Worm (Caenorhabditis elegans): ENCODE results near the gene Y71H2B.4.

Y71H2B.4 gene

DNA sequence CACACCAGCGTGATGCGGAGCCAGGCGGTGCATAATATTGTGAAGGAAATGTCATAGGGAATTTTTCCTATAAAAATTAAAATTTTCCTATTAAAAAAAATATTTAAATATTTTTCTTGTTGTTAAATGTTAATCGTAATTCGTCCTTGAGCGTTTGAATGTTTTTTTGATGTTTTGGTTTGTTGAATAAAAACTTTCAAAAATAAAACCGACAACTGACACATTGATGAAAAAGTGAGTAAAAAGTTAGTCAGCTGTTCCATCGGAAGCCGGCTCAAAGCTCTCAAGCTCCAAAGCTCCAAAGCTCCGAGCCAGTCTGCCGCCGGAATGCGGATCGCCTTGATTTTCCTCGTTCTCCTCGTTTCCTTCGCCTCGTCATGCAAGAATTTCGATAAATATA, at the start of gene Y71H2B.4:
Y71H2B.4 (plus strand) TSS at position 301 of the 400 bp plus-strand sequence.
- TF ChIP-seq klf-2 (GFP tag; conservative IDR thresholded peaks at IDR 0.05) (no peak), flt-1 (GFP tag; IDR thresholded peaks at IDR 0.05) (no peak), cog-1 (tag; optimal IDR thresholded peaks at IDR 0.05) (no peak), med-1 (GFP tag; optimal IDR thresholded peaks at IDR 0.05; ENCODE audit: insufficient read depth) (no peak), ref-1 (GFP tag; conservative IDR thresholded peaks at IDR 0.05) (no peak), ztf-23 (GFP tag; IDR thresholded peaks at IDR 0.05) (no peak), T22C8.4 (GFP tag; IDR thresholded peaks at IDR 0.05) (no peak)

- TF ChIP-seq ztf-29 (GFP tag; IDR thresholded peaks at IDR 0.05) (no peak), med-1 (GFP tag; optimal IDR thresholded peaks at IDR 0.05; ENCODE audit: insufficient read depth) (no peak), tab-1 (GFP tag; IDR thresholded peaks at IDR 0.05) (no peak), ztf-23 (GFP tag; IDR thresholded peaks at IDR 0.05) (no peak), klf-2 (GFP tag; conservative IDR thresholded peaks at IDR 0.05) (no peak), ref-1 (GFP tag; conservative IDR thresholded peaks at IDR 0.05) (no peak), flt-1 (GFP tag; IDR thresholded peaks at IDR 0.05) (no peak), T22C8.4 (GFP tag; IDR thresholded peaks at IDR 0.05) (no peak), cog-1 (tag; optimal IDR thresholded peaks at IDR 0.05) (no peak)
Measured at ce11 chrIII:2571447-2571846, 47.3 kb upstream of the Y71H2B.4 start, which contains the start of gene Y54F10AR.2. TSS of gene Y54F10AR.2 (minus strand) at chrIII:2571547.

DNA sequence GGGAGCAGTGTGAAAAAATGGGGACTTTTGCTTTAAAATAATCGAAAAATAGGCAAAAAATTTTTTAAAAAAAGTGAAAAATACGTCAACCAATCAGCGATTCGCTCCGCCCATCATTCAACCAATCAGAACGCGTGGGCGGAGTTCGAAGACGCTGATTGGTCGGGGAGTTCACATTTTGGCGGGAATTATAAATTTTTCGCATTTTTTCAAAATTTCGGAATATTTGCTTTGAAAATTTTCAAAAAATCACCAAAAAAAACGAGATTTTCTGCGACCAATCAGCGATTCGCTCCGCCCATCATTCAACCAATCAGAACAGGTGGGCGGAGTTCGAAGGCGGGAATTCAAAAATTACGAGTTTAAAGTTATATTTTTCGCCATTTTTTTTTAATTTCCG, 46.3 kb upstream of the Y71H2B.4 start:
- no peak for TF ChIP-seq tab-1 (GFP tag; IDR thresholded peaks at IDR 0.05)
- TF ChIP-seq ztf-29 (GFP tag; IDR thresholded peaks at IDR 0.05): no peak
- no peak for TF ChIP-seq T22C8.4 (GFP tag; IDR thresholded peaks at IDR 0.05)
- TF ChIP-seq klf-2 (GFP tag; conservative IDR thresholded peaks at IDR 0.05): no peak
- TF ChIP-seq flt-1 (GFP tag; IDR thresholded peaks at IDR 0.05): no peak
- no peak for TF ChIP-seq ref-1 (GFP tag; conservative IDR thresholded peaks at IDR 0.05)
- TF ChIP-seq cog-1 (tag; optimal IDR thresholded peaks at IDR 0.05): no peak
- no peak for TF ChIP-seq ztf-23 (GFP tag; IDR thresholded peaks at IDR 0.05)
- TF ChIP-seq med-1 (GFP tag; optimal IDR thresholded peaks at IDR 0.05; ENCODE audit: insufficient read depth): no peak

DNA sequence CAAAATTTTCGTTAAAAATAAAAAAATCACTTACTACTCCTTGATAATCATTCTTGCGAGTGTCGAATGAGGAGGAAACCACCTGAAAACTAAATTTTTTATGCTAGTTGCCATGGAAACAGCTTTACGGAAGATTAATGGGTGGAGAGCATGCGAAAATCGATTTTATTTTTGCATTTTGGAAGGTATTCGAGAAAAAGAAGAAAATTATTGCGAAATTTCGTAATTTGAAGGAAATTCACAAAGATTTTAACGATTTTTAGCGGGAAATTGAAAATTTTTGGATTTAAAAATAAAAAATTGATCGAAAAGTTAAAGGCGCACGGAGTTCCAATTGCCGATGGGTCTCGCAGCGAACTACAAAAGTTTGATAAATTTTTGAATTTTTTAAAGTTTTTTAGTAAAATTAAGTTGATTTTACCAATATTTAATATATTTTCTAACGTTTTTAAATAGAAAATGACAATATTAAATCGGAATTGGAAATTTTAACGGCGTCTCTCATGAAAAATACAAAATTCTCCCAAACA, 43.1 kb upstream of the Y71H2B.4 start, which contains the start of gene Y54F10AR.1:
Y54F10AR.1 (minus strand) TSS at position 51 of the 530 bp plus-strand sequence.
- no peak for TF ChIP-seq klf-2 (GFP tag; conservative IDR thresholded peaks at IDR 0.05)
- TF ChIP-seq tab-1 (GFP tag; IDR thresholded peaks at IDR 0.05): no peak
- TF ChIP-seq ref-1 (GFP tag; conservative IDR thresholded peaks at IDR 0.05): no peak
- no peak for TF ChIP-seq ztf-23 (GFP tag; IDR thresholded peaks at IDR 0.05)
- no peak for TF ChIP-seq cog-1 (tag; optimal IDR thresholded peaks at IDR 0.05)
- TF ChIP-seq T22C8.4 (GFP tag; IDR thresholded peaks at IDR 0.05): no peak
- TF ChIP-seq med-1 (GFP tag; optimal IDR thresholded peaks at IDR 0.05; ENCODE audit: insufficient read depth): no peak
- TF ChIP-seq flt-1 (GFP tag; IDR thresholded peaks at IDR 0.05): no peak
- no peak for TF ChIP-seq ztf-29 (GFP tag; IDR thresholded peaks at IDR 0.05)

ce11 chrIII:2576360-2577259, 42.2 kb upstream of the Y71H2B.4 start:
- peak; percentile 52; the same call in 1 of the 2 replicates for TF ChIP-seq flt-1 (GFP tag; IDR thresholded peaks at IDR 0.05)
- no peak for TF ChIP-seq klf-2 (GFP tag; conservative IDR thresholded peaks at IDR 0.05)
- peak; percentile 78 for TF ChIP-seq T22C8.4 (GFP tag; IDR thresholded peaks at IDR 0.05)
- TF ChIP-seq med-1 (GFP tag; optimal IDR thresholded peaks at IDR 0.05; ENCODE audit: insufficient read depth): no peak
- peak; percentile 63; the same call in 1 of the 2 replicates for TF ChIP-seq tab-1 (GFP tag; IDR thresholded peaks at IDR 0.05)
- TF ChIP-seq ztf-23 (GFP tag; IDR thresholded peaks at IDR 0.05): 0 out of 2 replicates have a peak, but pooled peaks have one; percentile 58
- TF ChIP-seq ztf-29 (GFP tag; IDR thresholded peaks at IDR 0.05): no peak
- TF ChIP-seq ref-1 (GFP tag; conservative IDR thresholded peaks at IDR 0.05): no peak
- peak; percentile 34 for TF ChIP-seq cog-1 (tag; optimal IDR thresholded peaks at IDR 0.05)

ce11 chrIII:2577982-2578381, 40.8 kb upstream of the Y71H2B.4 start:
- TF ChIP-seq ztf-29 (GFP tag; IDR thresholded peaks at IDR 0.05): no peak

DNA sequence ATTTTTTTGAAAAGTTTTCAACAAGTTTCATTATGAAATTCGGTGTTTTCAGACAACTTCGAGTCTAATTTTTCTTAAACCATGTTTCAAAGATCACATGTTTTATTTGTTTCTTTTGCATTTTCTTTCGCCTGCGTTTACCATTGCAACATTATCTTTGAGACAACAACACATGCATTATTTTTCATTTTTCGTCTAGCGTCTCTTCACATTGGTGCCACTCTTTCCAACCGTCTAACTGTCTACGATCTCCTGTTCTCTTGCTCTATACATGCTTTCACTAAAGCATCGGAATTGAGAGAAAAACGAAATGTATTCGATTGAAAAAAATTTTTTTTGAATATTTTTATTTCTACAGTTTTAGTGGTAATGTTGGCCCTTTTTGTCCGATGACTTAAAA, 40.2 kb upstream of the Y71H2B.4 start:
- TF ChIP-seq cog-1 (tag; optimal IDR thresholded peaks at IDR 0.05): peak; percentile 40
- no peak for TF ChIP-seq med-1 (GFP tag; optimal IDR thresholded peaks at IDR 0.05; ENCODE audit: insufficient read depth)
- TF ChIP-seq ztf-23 (GFP tag; IDR thresholded peaks at IDR 0.05): no peak

ce11 chrIII:2578993-2579392, 39.8 kb upstream of the Y71H2B.4 start, which contains the start of gene Y71H2B.8:
TSS of gene Y71H2B.8 (plus strand) at chrIII:2579293.
- TF ChIP-seq ztf-23 (GFP tag; IDR thresholded peaks at IDR 0.05): no peak
- TF ChIP-seq T22C8.4 (GFP tag; IDR thresholded peaks at IDR 0.05): no peak
- TF ChIP-seq cog-1 (tag; optimal IDR thresholded peaks at IDR 0.05): no peak
- TF ChIP-seq ref-1 (GFP tag; conservative IDR thresholded peaks at IDR 0.05): no peak
- no peak for TF ChIP-seq med-1 (GFP tag; optimal IDR thresholded peaks at IDR 0.05; ENCODE audit: insufficient read depth)
- no peak for TF ChIP-seq ztf-29 (GFP tag; IDR thresholded peaks at IDR 0.05)
- TF ChIP-seq tab-1 (GFP tag; IDR thresholded peaks at IDR 0.05): no peak
- no peak for TF ChIP-seq flt-1 (GFP tag; IDR thresholded peaks at IDR 0.05)
- no peak for TF ChIP-seq klf-2 (GFP tag; conservative IDR thresholded peaks at IDR 0.05)

DNA sequence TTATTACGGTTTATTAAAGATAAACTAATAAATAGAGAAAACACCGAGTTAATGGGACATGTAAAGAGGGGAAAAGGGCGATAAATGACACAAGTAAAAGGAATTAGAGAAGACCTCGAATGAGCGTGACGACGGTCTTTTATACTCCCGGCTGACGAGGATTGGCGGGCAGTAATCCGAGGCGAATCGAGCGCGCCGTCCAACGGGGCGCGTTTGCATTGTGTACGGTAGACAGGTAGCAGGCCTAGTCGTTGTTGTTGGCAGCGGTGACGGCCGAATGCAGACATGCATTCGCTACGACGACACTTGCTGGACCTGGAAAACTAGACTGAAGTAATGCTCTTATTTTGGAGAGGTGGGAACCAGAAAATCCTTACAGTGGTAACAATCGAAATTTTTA, 35.5 kb upstream of the Y71H2B.4 start:
- 0 out of 2 replicates have a peak, but pooled peaks have one; percentile 34 for TF ChIP-seq ztf-29 (GFP tag; IDR thresholded peaks at IDR 0.05)

DNA sequence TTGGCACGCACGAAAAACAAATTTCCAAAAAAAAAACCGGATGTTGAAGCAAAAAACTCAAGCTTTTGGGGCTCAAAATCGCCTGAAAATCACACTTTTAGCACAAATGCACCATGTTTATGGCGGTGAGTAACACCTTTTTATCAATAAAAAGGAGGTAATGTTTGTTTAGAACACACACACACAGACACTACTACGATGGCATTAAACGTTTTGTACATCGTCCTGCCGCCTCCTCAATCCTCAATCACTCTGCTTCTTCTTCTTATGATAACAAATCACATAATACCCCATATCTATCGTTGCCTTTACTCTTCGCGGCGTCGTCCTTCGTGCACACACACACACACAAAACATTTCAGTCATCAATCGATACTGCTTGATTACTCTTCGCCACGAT, 32.6 kb upstream of the Y71H2B.4 start, which contains the start of gene gpa-17:
gpa-17 (plus strand) TSS at position 363 of the 400 bp plus-strand sequence.
- no peak for TF ChIP-seq med-1 (GFP tag; optimal IDR thresholded peaks at IDR 0.05; ENCODE audit: insufficient read depth)
- no peak for TF ChIP-seq flt-1 (GFP tag; IDR thresholded peaks at IDR 0.05)
- TF ChIP-seq ztf-29 (GFP tag; IDR thresholded peaks at IDR 0.05): no peak
- TF ChIP-seq T22C8.4 (GFP tag; IDR thresholded peaks at IDR 0.05): no peak
- no peak for TF ChIP-seq ztf-23 (GFP tag; IDR thresholded peaks at IDR 0.05)
- no peak for TF ChIP-seq cog-1 (tag; optimal IDR thresholded peaks at IDR 0.05)
- TF ChIP-seq tab-1 (GFP tag; IDR thresholded peaks at IDR 0.05): no peak
- no peak for TF ChIP-seq klf-2 (GFP tag; conservative IDR thresholded peaks at IDR 0.05)

All from whole organism, midembryonic.